Fruit fly (Drosophila melanogaster): ENCODE data around the gene Tace.

dm6 chr3R:30037630-30038029 is 37.3 kb downstream of the Tace start, which contains the start of gene ocn:
- TF ChIP-seq EcR (GFP tag; optimal IDR thresholded peaks at IDR 0.05): no peak
- no peak for TF ChIP-seq Pif1B (GFP tag; optimal IDR thresholded peaks at IDR 0.05)
- TF ChIP-seq CG4496 (GFP tag; IDR thresholded peaks at IDR 0.05): no peak
- no peak for TF ChIP-seq CG9948 (tag; optimal IDR thresholded peaks at IDR 0.05)
- no peak for TF ChIP-seq rn (GFP tag; IDR thresholded peaks at IDR 0.05)
- TF ChIP-seq Ets98B (GFP tag; IDR thresholded peaks at IDR 0.05): no peak
- no peak for TF ChIP-seq CG8301 (tag; optimal IDR thresholded peaks at IDR 0.05)
- TF ChIP-seq Snoo (tag; optimal IDR thresholded peaks at IDR 0.05): no peak
- TF ChIP-seq CG13204 (GFP tag; optimal IDR thresholded peaks at IDR 0.05): no peak

All from whole organism, pupa.